Fruit fly (Drosophila melanogaster) whole organism, wandering third instar larva: ENCODE data around the gene CCKLR-17D3.

ENCODE experiments used
- Abd-B ChIP-seq: fragments of >200 bp; optimal IDR thresholded peaks from 2 replicates; lab custom pipeline; 2017; ENCODE audit warnings: missing biosample characterization, missing genetic modification characterization
- CG32264 ChIP-seq: fragments of 200-800 bp; sonication (Bioruptor generic); optimal IDR thresholded peaks from 2 replicates; lab custom pipeline; 2016; ENCODE audit warnings: missing biosample characterization, missing genetic modification characterization
- CrebA ChIP-seq: fragments of 200-800 bp; sonication (Bioruptor generic); optimal IDR thresholded peaks from 2 replicates; lab custom pipeline; 2016; ENCODE audit warnings: missing biosample characterization, mild to moderate bottlenecking, missing genetic modification characterization, borderline replicate concordance
- Dfd ChIP-seq: fragments of >200 bp; optimal IDR thresholded peaks from 2 replicates; lab custom pipeline; 2017; ENCODE audit warnings: missing biosample characterization, missing genetic modification characterization
- GATAd ChIP-seq: sonication (Bioruptor generic); optimal IDR thresholded peaks from 2 replicates; lab custom pipeline; 2016; ENCODE audit warnings: missing biosample characterization, missing genetic modification characterization
- HLH106 ChIP-seq: fragments of 200-800 bp; optimal IDR thresholded peaks from 3 replicates; lab custom pipeline; 2019; ENCODE audit warnings: missing biosample characterization, mild to moderate bottlenecking, missing genetic modification characterization, moderate library complexity
- Hnf4 ChIP-seq: fragments of 200-800 bp; sonication (Bioruptor generic); optimal IDR thresholded peaks from 2 replicates; lab custom pipeline; 2016; ENCODE audit warnings: missing biosample characterization, mild to moderate bottlenecking, missing genetic modification characterization
- Hr78 ChIP-seq: fragments of >200 bp; optimal IDR thresholded peaks from 2 replicates; lab custom pipeline; 2017; ENCODE audit warnings: missing biosample characterization, missing genetic modification characterization
- Hr83 ChIP-seq: fragments of 200-300 bp; sonication (Bioruptor generic); optimal IDR thresholded peaks from 2 replicates; lab custom pipeline; 2016; ENCODE audit warnings: missing biosample characterization, mild to moderate bottlenecking, missing genetic modification characterization, moderate library complexity; ENCODE audit not compliant: poor library complexity, severe bottlenecking
- Jra ChIP-seq: sonication (Bioruptor generic); optimal IDR thresholded peaks from 2 replicates; lab custom pipeline; 2016; ENCODE audit warnings: missing biosample characterization, missing genetic modification characterization
- Mio ChIP-seq: sonication (Bioruptor generic); optimal IDR thresholded peaks from 2 replicates; lab custom pipeline; 2016; ENCODE audit warnings: missing biosample characterization, missing genetic modification characterization
- Myc ChIP-seq: fragments of >200 bp; optimal IDR thresholded peaks from 2 replicates; lab custom pipeline; 2017
- N ChIP-seq: fragments of >200 bp; optimal IDR thresholded peaks from 2 replicates; lab custom pipeline; 2018; ENCODE audit warnings: missing biosample characterization, missing external identifiers, missing genetic modification characterization
- OdsH ChIP-seq: fragments of 200-800 bp; sonication (Bioruptor generic); optimal IDR thresholded peaks from 2 replicates; lab custom pipeline; 2016; ENCODE audit warnings: missing biosample characterization, mild to moderate bottlenecking, missing genetic modification characterization
- Rel ChIP-seq, 2 experiments: fragments of 200-800 bp; sonication (Bioruptor generic) in 1 of 2; optimal IDR thresholded peaks; 2 replicates in 1 of 2; 3 replicates in 1 of 2; lab custom pipeline; 2016 to 2019; ENCODE audit warnings: mild to moderate bottlenecking in 2 of 2, missing biosample characterization in 2 of 2, missing genetic modification characterization in 2 of 2, moderate library complexity in 1 of 2
- Sp1 ChIP-seq: fragments of 200-800 bp; sonication (Bioruptor generic); optimal IDR thresholded peaks from 3 replicates; lab custom pipeline; 2019; ENCODE audit warnings: missing biosample characterization, mild to moderate bottlenecking, missing genetic modification characterization, moderate library complexity
- Vsx2 ChIP-seq: fragments of 200-300, 225-300 bp; sonication (Bioruptor generic); optimal IDR thresholded peaks from 2 replicates; lab custom pipeline; 2018; ENCODE audit warnings: missing biosample characterization, missing genetic modification characterization; ENCODE audit not compliant: partially characterized antibody
- br ChIP-seq: fragments of 200-800 bp; sonication (Bioruptor generic); optimal IDR thresholded peaks from 2 replicates; lab custom pipeline; 2016; ENCODE audit warnings: missing biosample characterization, missing genetic modification characterization
- brk ChIP-seq: fragments of 200-800 bp; sonication (Bioruptor generic); optimal IDR thresholded peaks from 2 replicates; lab custom pipeline; 2016; ENCODE audit warnings: missing biosample characterization, mild to moderate bottlenecking, missing genetic modification characterization
- dl ChIP-seq, 2 experiments: fragments of 175-275, 200-275 bp in 1 of 2; fragments of 200-275 bp in 1 of 2; sonication (Bioruptor generic); optimal IDR thresholded peaks; lab custom pipeline; 2018; ENCODE audit warnings: mild to moderate bottlenecking in 2 of 2, missing biosample characterization in 2 of 2, missing genetic modification characterization in 2 of 2, moderate library complexity in 2 of 2; ENCODE audit not compliant: partially characterized antibody in 2 of 2, insufficient read depth in 1 of 2
- dmrt93B ChIP-seq: fragments of 200-800 bp; sonication (Bioruptor generic); optimal IDR thresholded peaks from 2 replicates; lab custom pipeline; 2018; ENCODE audit warnings: missing biosample characterization, mild to moderate bottlenecking, missing genetic modification characterization
- dsf ChIP-seq: sonication (Bioruptor generic); optimal IDR thresholded peaks from 2 replicates; lab custom pipeline; 2016; ENCODE audit warnings: missing biosample characterization, missing genetic modification characterization, borderline replicate concordance
- ey ChIP-seq: fragments of 200-800 bp; sonication (Bioruptor generic); optimal IDR thresholded peaks from 2 replicates; lab custom pipeline; 2016; ENCODE audit warnings: missing biosample characterization, missing genetic modification characterization
- foxo ChIP-seq, 2 experiments: fragments of 200-800 bp; sonication (Bioruptor generic); optimal IDR thresholded peaks; 2 replicates in 1 of 2; 3 replicates in 1 of 2; lab custom pipeline; 2016 to 2017; ENCODE audit warnings: missing biosample characterization in 2 of 2, missing genetic modification characterization in 2 of 2
- fru ChIP-seq: fragments of 200-800 bp; sonication (Bioruptor generic); optimal IDR thresholded peaks from 3 replicates; lab custom pipeline; 2016; ENCODE audit warnings: missing biosample characterization, mild to moderate bottlenecking, missing genetic modification characterization
- h ChIP-seq: fragments of 200-800 bp; sonication (Bioruptor generic); optimal IDR thresholded peaks from 3 replicates; lab custom pipeline; 2016; ENCODE audit warnings: missing biosample characterization, mild to moderate bottlenecking, missing genetic modification characterization
- lola ChIP-seq: fragments of >200 bp; optimal IDR thresholded peaks from 2 replicates; lab custom pipeline; 2017; ENCODE audit warnings: missing biosample characterization, missing genetic modification characterization
- pan ChIP-seq: fragments of >200 bp; optimal IDR thresholded peaks from 2 replicates; lab custom pipeline; 2017
- psq ChIP-seq: fragments of 200-800 bp; sonication (Bioruptor generic); optimal IDR thresholded peaks from 3 replicates; lab custom pipeline; 2017; ENCODE audit warnings: missing biosample characterization, mild to moderate bottlenecking, missing genetic modification characterization, moderate library complexity
- rgr ChIP-seq: fragments of 200-800 bp; sonication (Bioruptor generic); optimal IDR thresholded peaks from 3 replicates; lab custom pipeline; 2016; ENCODE audit warnings: missing biosample characterization, mild to moderate bottlenecking, missing genetic modification characterization
- sage ChIP-seq: fragments of 200-800 bp; sonication (Bioruptor generic); optimal IDR thresholded peaks from 2 replicates; lab custom pipeline; 2016; ENCODE audit warnings: missing biosample characterization, mild to moderate bottlenecking, missing genetic modification characterization
- sv ChIP-seq: fragments of 200-800 bp; sonication (Bioruptor generic); optimal IDR thresholded peaks from 3 replicates; lab custom pipeline; 2016; ENCODE audit warnings: missing biosample characterization, missing genetic modification characterization
- tai ChIP-seq: sonication (Bioruptor generic); optimal IDR thresholded peaks from 2 replicates; lab custom pipeline; 2016; ENCODE audit warnings: missing biosample characterization, missing genetic modification characterization
- usp ChIP-seq: fragments of >200 bp; optimal IDR thresholded peaks from 2 replicates; lab custom pipeline; 2017; ENCODE audit warnings: missing biosample characterization, missing genetic modification characterization
- woc ChIP-seq: sonication (Bioruptor generic); optimal IDR thresholded peaks from 2 replicates; lab custom pipeline; 2016; ENCODE audit warnings: missing biosample characterization, mild to moderate bottlenecking, missing genetic modification characterization

CCKLR-17D3 gene

dm6 chrX:18789353-18790210 lies 15.8 kb upstream of the CCKLR-17D3 start:
- TF ChIP-seq pan (lab: Kevin White, UChicago) (no peak), sv (GFP tag; lab: Kevin White, UChicago) (peak; percentile 52), sage (GFP tag; lab: Kevin White, UChicago) (no peak), CG32264 (GFP tag; lab: Kevin White, UChicago) (no peak), Dfd (GFP tag; lab: Kevin White, UChicago) (no peak), Vsx2 (GFP tag; lab: Kevin White, UChicago) (no peak), psq (GFP tag; lab: Kevin White, UChicago) (peak; percentile 53), Hnf4 (GFP tag; lab: Kevin White, UChicago) (peak; percentile 27), dmrt93B (GFP tag; lab: Kevin White, UChicago) (peak; percentile 12), Mio (no peak), HLH106 (peak; percentile 14), rgr (GFP tag; lab: Kevin White, UChicago) (peak; percentile 50), OdsH (GFP tag; lab: Kevin White, UChicago) (peak; percentile 42), fru (GFP tag; lab: Kevin White, UChicago) (peak; percentile 68), Sp1 (GFP tag; lab: Kevin White, UChicago) (peak; percentile 43), tai (GFP tag; lab: Kevin White, UChicago) (no peak), woc (GFP tag; lab: Kevin White, UChicago) (peak; percentile 59), Myc (no peak), foxo (GFP tag; optimal IDR thresholded peaks at IDR 0.05; lab: Kevin White, UChicago) (peak in 1 of 2 experiments; percentile 29), Jra (GFP tag; lab: Kevin White, UChicago) (peak; percentile 29), Rel (GFP tag; optimal IDR thresholded peaks at IDR 0.05; lab: Kevin White, UChicago) (no peak), Rel (tag; optimal IDR thresholded peaks at IDR 0.05; lab: Kevin White, UChicago) (peak; percentile 13), ey (GFP tag; lab: Kevin White, UChicago) (peak; percentile 55), br (GFP tag; lab: Kevin White, UChicago) (peak; percentile 59), h (peak; percentile 27), CrebA (GFP tag; lab: Kevin White, UChicago) (no peak), GATAd (no peak)

DNA sequence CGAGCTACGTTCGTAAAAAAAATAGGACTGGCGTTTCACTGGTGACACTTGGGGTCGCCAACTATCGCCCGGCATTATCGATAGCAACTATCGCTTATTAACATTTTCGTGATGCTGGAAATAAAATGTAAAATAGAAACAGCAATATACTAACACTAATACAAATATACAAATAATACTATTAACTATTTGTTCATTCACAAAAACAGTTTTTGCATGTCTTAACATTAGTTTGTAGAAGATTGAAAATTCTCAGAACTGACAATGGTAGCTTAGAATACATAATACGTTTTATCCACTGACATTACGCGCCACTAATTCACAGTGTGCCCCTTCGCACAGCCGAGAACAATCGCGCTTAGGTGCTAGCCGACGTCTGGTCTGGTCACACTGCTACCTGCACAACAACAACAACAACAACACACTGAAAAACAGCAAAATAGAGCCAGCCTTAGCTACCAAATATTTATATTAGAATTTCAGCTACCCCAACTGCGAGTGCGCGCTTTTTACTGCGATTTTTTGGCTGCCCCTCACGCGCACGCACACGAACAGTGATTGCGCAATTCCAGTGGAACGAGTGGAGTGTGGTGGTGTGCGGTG lies 14.4 kb upstream of the CCKLR-17D3 start, which contains the start of the genes CG6961 and S6KL:
TSS of gene CG6961 (minus strand) at position 68 of the 603 bp plus-strand sequence.
TSS of gene S6KL (plus strand) at position 322 of the 603 bp plus-strand sequence.
- TF ChIP-seq Jra (GFP tag; lab: Kevin White, UChicago): no peak
- no peak for TF ChIP-seq tai (GFP tag; lab: Kevin White, UChicago)
- no peak for TF ChIP-seq Sp1 (GFP tag; lab: Kevin White, UChicago)
- peak; percentile 10 for TF ChIP-seq woc (GFP tag; lab: Kevin White, UChicago)
- no peak for TF ChIP-seq usp (GFP tag; lab: Kevin White, UChicago)
- TF ChIP-seq N: peak; percentile 95
- peak; percentile 10 for TF ChIP-seq h
- no peak for TF ChIP-seq dmrt93B (GFP tag; lab: Kevin White, UChicago)
- no peak for TF ChIP-seq lola
- TF ChIP-seq Abd-B: peak; percentile 39
- no peak for TF ChIP-seq sv (GFP tag; lab: Kevin White, UChicago)
- TF ChIP-seq pan (lab: Kevin White, UChicago): no peak
- TF ChIP-seq Rel (GFP tag; optimal IDR thresholded peaks at IDR 0.05; lab: Kevin White, UChicago): no peak
- TF ChIP-seq Rel (tag; optimal IDR thresholded peaks at IDR 0.05; lab: Kevin White, UChicago): peak; percentile 14
- no peak for TF ChIP-seq fru (GFP tag; lab: Kevin White, UChicago)
- no peak for TF ChIP-seq Vsx2 (GFP tag; lab: Kevin White, UChicago)
- TF ChIP-seq OdsH (GFP tag; lab: Kevin White, UChicago): no peak
- TF ChIP-seq dsf (GFP tag; lab: Kevin White, UChicago): no peak
- TF ChIP-seq psq (GFP tag; lab: Kevin White, UChicago): no peak
- TF ChIP-seq brk (GFP tag; lab: Kevin White, UChicago): no peak
- TF ChIP-seq dl (GFP tag; optimal IDR thresholded peaks at IDR 0.05; lab: Kevin White, UChicago; ENCODE audit: insufficient read depth in 1 of 2, partially characterized antibody in 2 of 2): no peak
- no peak for TF ChIP-seq Dfd (GFP tag; lab: Kevin White, UChicago)
- no peak for TF ChIP-seq sage (GFP tag; lab: Kevin White, UChicago)
- TF ChIP-seq Hr78: peak; percentile 67
- TF ChIP-seq Hnf4 (GFP tag; lab: Kevin White, UChicago): no peak
- no peak for TF ChIP-seq CG32264 (GFP tag; lab: Kevin White, UChicago)
- TF ChIP-seq Myc: no peak
- TF ChIP-seq br (GFP tag; lab: Kevin White, UChicago): no peak
- TF ChIP-seq Hr83 (GFP tag; lab: Kevin White, UChicago): no peak
- TF ChIP-seq HLH106: peak; percentile 7
- no peak for TF ChIP-seq foxo (GFP tag; optimal IDR thresholded peaks at IDR 0.05; lab: Kevin White, UChicago)
- no peak for TF ChIP-seq Mio
- no peak for TF ChIP-seq GATAd
